Fruit fly (Drosophila melanogaster) whole organism, embryonic: ENCODE results near the gene RpL36.

Source experiments
- Bteb2 ChIP-seq: fragments of 200-800 bp; sonication (Bioruptor generic); optimal IDR thresholded peaks from 2 replicates; lab custom pipeline; 2016; ENCODE audit warnings: missing biosample characterization, missing genetic modification characterization
- CG10654 ChIP-seq: fragments of 200-800 bp; sonication (Bioruptor generic); optimal IDR thresholded peaks from 2 replicates; lab custom pipeline; 2016; ENCODE audit warnings: missing biosample characterization, missing genetic modification characterization
- CG11695 ChIP-seq: fragments of 200-800 bp; sonication (Bioruptor generic); IDR thresholded peaks from 3 replicates; pipeline ENCODE4 v1.3.6; 2022; ENCODE audit warnings: missing biosample characterization, missing genetic modification characterization
- CG12659 ChIP-seq: fragments of 200-800 bp; sonication (Bioruptor generic); optimal IDR thresholded peaks from 3 replicates; lab custom pipeline; 2017; ENCODE audit warnings: mild to moderate bottlenecking, missing biosample characterization, missing genetic modification reagents, missing genetic modification characterization
- CG13624 ChIP-seq: fragments of 200-800 bp; sonication (Bioruptor generic); optimal IDR thresholded peaks from 2 replicates; lab custom pipeline; 2016; ENCODE audit warnings: missing biosample characterization, missing genetic modification characterization
- CG15269 ChIP-seq: fragments of 200-800 bp; sonication (Bioruptor generic); optimal IDR thresholded peaks from 2 replicates; lab custom pipeline; 2018; ENCODE audit warnings: missing biosample characterization, mild to moderate bottlenecking, missing genetic modification characterization, moderate library complexity
- CG15601 ChIP-seq: fragments of 200-800 bp; sonication (Bioruptor generic); optimal IDR thresholded peaks from 3 replicates; lab custom pipeline; 2019; ENCODE audit warnings: missing biosample characterization, mild to moderate bottlenecking, missing genetic modification characterization, moderate library complexity
- CG17361 ChIP-seq: fragments of 200-800 bp; sonication (Bioruptor generic); IDR thresholded peaks from 3 replicates; pipeline ENCODE4 v1.3.6; 2022; ENCODE audit warnings: missing biosample characterization, missing genetic modification characterization
- CG17612 ChIP-seq: fragments of 200-800 bp; sonication (Bioruptor generic); IDR thresholded peaks from 2 replicates; pipeline ENCODE4 v1.3.6; 2022; ENCODE audit warnings: missing biosample characterization, missing genetic modification characterization
- CG2202 ChIP-seq: fragments of 200-800 bp; sonication (Bioruptor generic); optimal IDR thresholded peaks from 2 replicates; lab custom pipeline; 2018; ENCODE audit warnings: missing biosample characterization, mild to moderate bottlenecking, missing genetic modification characterization
- CG2678 ChIP-seq: fragments of 200-800 bp; sonication (Bioruptor generic); optimal IDR thresholded peaks from 3 replicates; lab custom pipeline; 2019; ENCODE audit warnings: missing biosample characterization, mild to moderate bottlenecking, missing genetic modification characterization, moderate library complexity
- CG7372 ChIP-seq: fragments of 200-800 bp; sonication (Bioruptor generic); IDR thresholded peaks from 2 replicates; pipeline ENCODE4 v1.3.6; 2022; ENCODE audit warnings: missing biosample characterization, missing genetic modification characterization
- CG7786 ChIP-seq: fragments of 200-800 bp; sonication (Bioruptor generic); optimal IDR thresholded peaks from 2 replicates; lab custom pipeline; 2016; ENCODE audit warnings: missing biosample characterization, missing genetic modification characterization
- CG8359 ChIP-seq: fragments of 200-800 bp; sonication (Bioruptor generic); optimal IDR thresholded peaks from 2 replicates; lab custom pipeline; 2017; ENCODE audit warnings: missing biosample characterization, mild to moderate bottlenecking, missing genetic modification characterization, borderline replicate concordance
- CG9876 ChIP-seq: fragments of 200-800 bp; sonication (Bioruptor generic); optimal IDR thresholded peaks from 2 replicates; lab custom pipeline; 2016; ENCODE audit warnings: missing biosample characterization, missing genetic modification characterization
- Chrac-16 ChIP-seq: fragments of 200-800 bp; sonication (Bioruptor generic); optimal IDR thresholded peaks from 3 replicates; lab custom pipeline; 2016; ENCODE audit warnings: missing biosample characterization, missing genetic modification characterization
- Dip2 ChIP-seq: fragments of 200-800 bp; sonication (Bioruptor generic); IDR thresholded peaks from 2 replicates; pipeline ENCODE4 v1.3.6; 2022; ENCODE audit warnings: missing biosample characterization, missing genetic modification characterization
- Dll ChIP-seq: fragments of 200-800 bp; sonication (Bioruptor generic); IDR thresholded peaks from 4 replicates; pipeline ENCODE4 v1.3.6; 2022; ENCODE audit warnings: missing biosample characterization, missing genetic modification characterization; ENCODE audit not compliant: partially characterized antibody
- E2f1 ChIP-seq: fragments of 200-800 bp; sonication (Bioruptor generic); IDR thresholded peaks from 2 replicates; pipeline ENCODE4 v1.3.6; 2022; ENCODE audit warnings: missing biosample characterization, missing genetic modification characterization
- E2f2 ChIP-seq: fragments of 200-800 bp; sonication (Bioruptor generic); IDR thresholded peaks from 2 replicates; pipeline ENCODE4 v1.3.6; 2022; ENCODE audit warnings: missing biosample characterization, missing genetic modification characterization
- Ets97D ChIP-seq: fragments of 200-800 bp; sonication (Bioruptor generic); optimal IDR thresholded peaks from 3 replicates; lab custom pipeline; 2016; ENCODE audit warnings: missing biosample characterization, missing genetic modification characterization
- HmgD ChIP-seq: fragments of 200-800 bp; sonication (Bioruptor generic); optimal IDR thresholded peaks from 3 replicates; lab custom pipeline; 2016; ENCODE audit warnings: missing biosample characterization, missing genetic modification characterization
- HmgZ ChIP-seq: fragments of 200-800 bp; sonication (Bioruptor generic); optimal IDR thresholded peaks from 2 replicates; lab custom pipeline; 2018; ENCODE audit warnings: missing biosample characterization, mild to moderate bottlenecking, missing genetic modification characterization
- Oli ChIP-seq: fragments of 200-800 bp; sonication (Bioruptor generic); optimal IDR thresholded peaks from 2 replicates; lab custom pipeline; 2018; ENCODE audit warnings: missing biosample characterization, mild to moderate bottlenecking, missing genetic modification characterization, moderate library complexity
- Optix ChIP-seq: fragments of 200-800 bp; sonication (Bioruptor generic); IDR thresholded peaks from 3 replicates; pipeline ENCODE4 v1.3.6; 2022; ENCODE audit warnings: missing biosample characterization, missing genetic modification characterization
- Sin3A ChIP-seq: fragments of >200 bp; optimal IDR thresholded peaks from 2 replicates; lab custom pipeline; 2018
- Sox102F ChIP-seq: fragments of 200-800 bp; sonication (Bioruptor generic); optimal IDR thresholded peaks from 2 replicates; lab custom pipeline; 2018; ENCODE audit warnings: missing biosample characterization, mild to moderate bottlenecking, missing genetic modification characterization, moderate library complexity
- Taf1 ChIP-seq: fragments of 200-800 bp; sonication (Bioruptor generic); IDR thresholded peaks from 2 replicates; pipeline ENCODE4 v1.3.6; 2022; ENCODE audit warnings: missing biosample characterization, missing genetic modification characterization
- Usf ChIP-seq: fragments of 200-800 bp; sonication (Bioruptor generic); optimal IDR thresholded peaks from 2 replicates; lab custom pipeline; 2017; ENCODE audit warnings: missing genotype, missing biosample characterization, missing genetic modification characterization
- bsh ChIP-seq, 2 experiments: fragments of 200-800 bp; sonication (Bioruptor generic); optimal IDR thresholded peaks; 2 replicates each; lab custom pipeline; 2017 to 2018; ENCODE audit warnings: mild to moderate bottlenecking in 2 of 2, missing biosample characterization in 2 of 2, missing genetic modification characterization in 2 of 2, moderate library complexity in 1 of 2
- ci ChIP-seq: fragments of 200-800 bp; sonication (Bioruptor generic); IDR thresholded peaks from 3 replicates; pipeline ENCODE4 v1.3.6; 2022; ENCODE audit warnings: missing biosample characterization, missing genetic modification characterization
- croc ChIP-seq: fragments of 200-800 bp; sonication (Bioruptor generic); conservative IDR thresholded peaks from 3 replicates; pipeline ENCODE4 v1.3.6; 2022; ENCODE audit warnings: missing biosample characterization, missing genetic modification characterization
- dmrt11E ChIP-seq: fragments of 200-800 bp; sonication (Bioruptor generic); optimal IDR thresholded peaks from 3 replicates; lab custom pipeline; 2018; ENCODE audit warnings: missing biosample characterization, mild to moderate bottlenecking, missing genetic modification characterization, moderate library complexity
- gcm ChIP-seq: fragments of 200-800 bp; sonication (Bioruptor generic); optimal IDR thresholded peaks from 2 replicates; lab custom pipeline; 2019; ENCODE audit warnings: missing biosample characterization, mild to moderate bottlenecking, missing genetic modification characterization, moderate library complexity
- hth ChIP-seq: fragments of >200 bp; optimal IDR thresholded peaks from 2 replicates; lab custom pipeline; 2017; ENCODE audit warnings: inconsistent platforms
- insv ChIP-seq, 2 experiments: fragments of 200-800 bp; sonication (Bioruptor generic); optimal IDR thresholded peaks; 3 replicates each; lab custom pipeline; 2016 to 2018; ENCODE audit warnings: missing biosample characterization in 2 of 2, missing genetic modification characterization in 2 of 2
- inv ChIP-seq: fragments of 200-800 bp; sonication (Bioruptor generic); IDR thresholded peaks from 2 replicates; pipeline ENCODE4 v1.3.6; 2022; ENCODE audit warnings: missing biosample characterization, missing genetic modification characterization; ENCODE audit not compliant: partially characterized antibody
- jigr1 ChIP-seq: fragments of 200-800 bp; sonication (Bioruptor generic); IDR thresholded peaks from 3 replicates; pipeline ENCODE4 v1.3.6; 2022; ENCODE audit warnings: missing biosample characterization, missing genetic modification characterization
- maf-S ChIP-seq: fragments of 200-800 bp; sonication (Bioruptor generic); optimal IDR thresholded peaks from 2 replicates; lab custom pipeline; 2016; ENCODE audit warnings: missing biosample characterization, missing genetic modification characterization
- mam ChIP-seq: fragments of 200-800 bp; sonication (Bioruptor generic); optimal IDR thresholded peaks from 3 replicates; lab custom pipeline; 2016; ENCODE audit warnings: missing biosample characterization, missing genetic modification characterization
- mirr ChIP-seq: fragments of 200-800 bp; sonication (Bioruptor generic); optimal IDR thresholded peaks from 3 replicates; lab custom pipeline; 2018; ENCODE audit warnings: missing biosample characterization, mild to moderate bottlenecking, missing genetic modification characterization
- nau ChIP-seq: fragments of 200-800 bp; sonication (Bioruptor generic); optimal IDR thresholded peaks from 3 replicates; lab custom pipeline; 2017; ENCODE audit warnings: missing biosample characterization, mild to moderate bottlenecking, missing genetic modification characterization, missing genetic modification reagents
- oc ChIP-seq: fragments of 200-800 bp; sonication (Bioruptor generic); optimal IDR thresholded peaks from 2 replicates; lab custom pipeline; 2018; ENCODE audit warnings: missing biosample characterization, mild to moderate bottlenecking, missing genetic modification characterization, moderate library complexity
- pita ChIP-seq: fragments of 200-800 bp; sonication (Bioruptor generic); optimal IDR thresholded peaks from 2 replicates; lab custom pipeline; 2017; ENCODE audit warnings: missing biosample characterization, mild to moderate bottlenecking, missing genetic modification characterization
- ro ChIP-seq: fragments of 200-800 bp; sonication (Bioruptor generic); IDR thresholded peaks from 2 replicates; pipeline ENCODE4 v1.3.6; 2022; ENCODE audit warnings: missing biosample characterization, missing genetic modification characterization
- slou ChIP-seq: fragments of 200-800 bp; sonication (Bioruptor generic); optimal IDR thresholded peaks from 3 replicates; lab custom pipeline; 2016; ENCODE audit warnings: missing biosample characterization, missing genetic modification characterization
- slp2 ChIP-seq: fragments of 200-800 bp; sonication (Bioruptor generic); optimal IDR thresholded peaks from 2 replicates; lab custom pipeline; 2016; ENCODE audit warnings: missing biosample characterization, missing genetic modification characterization
- trem ChIP-seq: fragments of 200-800 bp; optimal IDR thresholded peaks from 3 replicates; lab custom pipeline; 2019; ENCODE audit warnings: missing biosample characterization, mild to moderate bottlenecking, missing genetic modification characterization, moderate library complexity
- twi ChIP-seq: fragments of 200-800 bp; optimal IDR thresholded peaks from 2 replicates; lab custom pipeline; 2019; ENCODE audit warnings: missing biosample characterization, mild to moderate bottlenecking, missing genetic modification characterization, moderate library complexity
- tx ChIP-seq: fragments of 200-800 bp; sonication (Bioruptor generic); optimal IDR thresholded peaks from 2 replicates; lab custom pipeline; 2016; ENCODE audit warnings: missing biosample characterization, missing genetic modification characterization
- vfl ChIP-seq: fragments of 200-800 bp; sonication (Bioruptor generic); optimal IDR thresholded peaks from 2 replicates; lab custom pipeline; 2016; ENCODE audit warnings: missing biosample characterization, missing genetic modification characterization
- zf30C ChIP-seq: fragments of 200-800 bp; sonication (Bioruptor generic); optimal IDR thresholded peaks from 3 replicates; lab custom pipeline; 2018; ENCODE audit warnings: missing biosample characterization, mild to moderate bottlenecking, missing genetic modification characterization

RpL36 gene

DNA sequence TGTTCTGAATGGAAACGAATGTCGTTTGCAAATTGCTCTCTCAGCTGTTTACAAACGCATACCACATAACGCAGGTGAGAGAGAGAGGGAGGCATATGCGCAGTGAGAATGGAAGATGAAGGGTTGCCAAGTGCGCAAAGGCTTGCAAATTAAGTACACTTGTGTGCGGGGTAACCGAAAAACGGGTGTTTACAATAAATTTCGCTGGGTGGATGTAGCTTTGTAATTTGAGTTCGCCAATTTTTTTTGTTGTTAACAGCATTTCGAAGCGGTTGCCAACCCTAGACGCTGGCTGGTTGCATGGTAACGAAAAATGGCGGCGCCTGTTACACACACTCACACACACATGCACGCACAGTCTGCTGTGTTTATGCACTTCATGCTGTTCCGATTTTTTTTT lies 25.7 kb upstream of the RpL36 start (continued):
- peak; percentile 95 for TF ChIP-seq slp2 (GFP tag; lab: Kevin White, UChicago)
- TF ChIP-seq tx: peak; percentile 88
- peak; percentile 89 for TF ChIP-seq vfl
- TF ChIP-seq CG2202 (tag; lab: Kevin White, UChicago): peak; percentile 85
- TF ChIP-seq nau (GFP tag; lab: Kevin White, UChicago): no peak
- TF ChIP-seq mirr (GFP tag; lab: Kevin White, UChicago): peak; percentile 98
- no peak; the same call in 3 of the 4 replicates for TF ChIP-seq Dll (GFP tag; lab: Robert Waterston, UW)
- TF ChIP-seq bsh (GFP tag; optimal IDR thresholded peaks at IDR 0.05; lab: Kevin White, UChicago): peak; percentile 91 to 97
- TF ChIP-seq slou (GFP tag; lab: Kevin White, UChicago): peak; percentile 75
- peak; percentile 81 for TF ChIP-seq twi (tag; lab: Kevin White, UChicago)
- peak; percentile 90 for TF ChIP-seq CG15601 (tag; lab: Kevin White, UChicago)
- TF ChIP-seq HmgZ (tag; lab: Kevin White, UChicago): peak; percentile 97
- TF ChIP-seq CG17361: peak; percentile 90
- TF ChIP-seq CG12659 (GFP tag; lab: Kevin White, UChicago): peak; percentile 97
- peak; percentile 35 for TF ChIP-seq zf30C (GFP tag; lab: Kevin White, UChicago)
- peak; percentile 88 for TF ChIP-seq Usf (GFP tag; lab: Kevin White, UChicago)
- TF ChIP-seq CG2678 (tag; lab: Kevin White, UChicago): peak; percentile 96
- TF ChIP-seq CG13624 (GFP tag; lab: Kevin White, UChicago): peak; percentile 97
- TF ChIP-seq E2f2 (GFP tag; lab: Robert Waterston, UW): peak; percentile 82
- TF ChIP-seq inv (GFP tag; lab: Robert Waterston, UW): no peak
- peak; percentile 96 for TF ChIP-seq Sox102F (GFP tag; lab: Kevin White, UChicago)
- TF ChIP-seq CG15269 (tag; lab: Kevin White, UChicago): peak; percentile 96
- TF ChIP-seq CG17612 (GFP tag; lab: Robert Waterston, UW): peak; percentile 92
- peak; percentile 88 for TF ChIP-seq croc (GFP tag; lab: Robert Waterston, UW)
- TF ChIP-seq HmgD: peak; percentile 93
- TF ChIP-seq Sin3A (lab: Kevin White, UChicago): no peak
- peak; percentile 55; the same call in 1 of the 2 replicates for TF ChIP-seq Dip2 (GFP tag; lab: Robert Waterston, UW)
- peak; percentile 93 for TF ChIP-seq Chrac-16 (GFP tag; lab: Kevin White, UChicago)
- peak; percentile 91 for TF ChIP-seq Bteb2
- peak; percentile 78 for TF ChIP-seq CG8359
- peak; percentile 94 for TF ChIP-seq Oli (tag; lab: Kevin White, UChicago)
- peak; percentile 92 for TF ChIP-seq CG10654
- peak; percentile 90 for TF ChIP-seq CG9876 (GFP tag; lab: Kevin White, UChicago)
- peak; percentile 92 for TF ChIP-seq gcm
- peak; percentile 87 for TF ChIP-seq dmrt11E (tag; lab: Kevin White, UChicago)
- TF ChIP-seq Taf1 (GFP tag; lab: Robert Waterston, UW): peak; percentile 95
- peak; percentile 96 for TF ChIP-seq CG7786
- no peak for TF ChIP-seq hth (lab: Kevin White, UChicago)
- peak; percentile 99 for TF ChIP-seq ci (GFP tag; lab: Robert Waterston, UW)
- peak; percentile 89 for TF ChIP-seq ro (GFP tag; lab: Robert Waterston, UW)
- TF ChIP-seq insv (GFP tag; optimal IDR thresholded peaks at IDR 0.05; lab: Kevin White, UChicago): peak; percentile 26 to 74
- TF ChIP-seq CG7372 (GFP tag; lab: Robert Waterston, UW): peak; percentile 97
- peak; percentile 87 for TF ChIP-seq jigr1 (GFP tag; lab: Robert Waterston, UW)
- peak; percentile 96 for TF ChIP-seq oc (tag; lab: Kevin White, UChicago)
- TF ChIP-seq Optix: peak; percentile 97
- TF ChIP-seq maf-S: peak; percentile 95
- peak; percentile 94 for TF ChIP-seq mam (GFP tag; lab: Kevin White, UChicago)
- TF ChIP-seq Ets97D: peak; percentile 71
- TF ChIP-seq trem: peak; percentile 74
- peak; percentile 95 for TF ChIP-seq CG11695
- TF ChIP-seq pita (GFP tag; lab: Kevin White, UChicago): no peak
- peak; percentile 96 for TF ChIP-seq E2f1 (GFP tag; lab: Robert Waterston, UW)
